Fruit fly (Drosophila melanogaster): ENCODE data around the gene CG12320.

CG12320 gene

dm6 chr3R:18243000-18243399, 9.5 kb downstream of the CG12320 start:
- no peak for TF ChIP-seq esn (GFP tag; optimal IDR thresholded peaks at IDR 0.05)
- peak; percentile 2 for TF ChIP-seq Eip78C (GFP tag)
- no peak for TF ChIP-seq Eip75B (GFP tag; optimal IDR thresholded peaks at IDR 0.05)
- TF ChIP-seq topi (GFP tag; optimal IDR thresholded peaks at IDR 0.05): no peak
- no peak for TF ChIP-seq dac (GFP tag; optimal IDR thresholded peaks at IDR 0.05)
- peak; percentile 15; the same call in 1 of the 3 replicates for TF ChIP-seq CG6163 (GFP tag; IDR thresholded peaks at IDR 0.05)
- TF ChIP-seq eg (GFP tag; IDR thresholded peaks at IDR 0.05): 0 out of 3 replicates have a peak, but pooled peaks have one; percentile 5
- TF ChIP-seq CG9139 (GFP tag; optimal IDR thresholded peaks at IDR 0.05): no peak

dm6 chr3R:18242089-18242955, 10.2 kb downstream of the CG12320 start, which contains the start of the genes CG7156 and 14-3-3epsilon:
Gene CG7156 (minus strand): TSS chr3R:18242159.
Gene 14-3-3epsilon (plus strand): TSS chr3R:18242531.
- peak; percentile 0 for TF ChIP-seq CG31627 (GFP tag; optimal IDR thresholded peaks at IDR 0.05)
- TF ChIP-seq Ets96B (tag; optimal IDR thresholded peaks at IDR 0.05): no peak
- peak; percentile 48 for TF ChIP-seq svp (GFP tag)
- no peak for TF ChIP-seq Eip93F (GFP tag; optimal IDR thresholded peaks at IDR 0.05)
- peak; percentile 18 for TF ChIP-seq CG8632 (GFP tag; optimal IDR thresholded peaks at IDR 0.05)
- TF ChIP-seq CG11294 (GFP tag; IDR thresholded peaks at IDR 0.05): no peak
- no peak for TF ChIP-seq salr (GFP tag; optimal IDR thresholded peaks at IDR 0.05)
- TF ChIP-seq cyc (GFP tag; optimal IDR thresholded peaks at IDR 0.05): peak; percentile 3
- peak; percentile 5 for TF ChIP-seq CG10631 (GFP tag; optimal IDR thresholded peaks at IDR 0.05)
- TF ChIP-seq Eip78C (GFP tag): peak; percentile 77
- peak; percentile 25 for TF ChIP-seq CG16779 (tag; optimal IDR thresholded peaks at IDR 0.05)
- peak; percentile 23 for TF ChIP-seq Eip75B (GFP tag; optimal IDR thresholded peaks at IDR 0.05)
- TF ChIP-seq vri (GFP tag; optimal IDR thresholded peaks at IDR 0.05): no peak
- no peak for TF ChIP-seq CG11762 (GFP tag; optimal IDR thresholded peaks at IDR 0.05; ENCODE audit: insufficient read depth)
- no peak for TF ChIP-seq Met (GFP tag; optimal IDR thresholded peaks at IDR 0.05)
- TF ChIP-seq CG6276 (GFP tag; optimal IDR thresholded peaks at IDR 0.05): no peak
- TF ChIP-seq OdsH (GFP tag; optimal IDR thresholded peaks at IDR 0.05): no peak
- peak; percentile 65 for TF ChIP-seq CG6854 (GFP tag; optimal IDR thresholded peaks at IDR 0.05)
- no peak for TF ChIP-seq CG11902 (GFP tag; optimal IDR thresholded peaks at IDR 0.05)
- TF ChIP-seq eg (GFP tag; IDR thresholded peaks at IDR 0.05): 0 out of 3 replicates have a peak, but pooled peaks have one; percentile 49
- peak; percentile 17 for TF ChIP-seq CG6792 (GFP tag; optimal IDR thresholded peaks at IDR 0.05)
- TF ChIP-seq lz (GFP tag; optimal IDR thresholded peaks at IDR 0.05): peak; percentile 30
- TF ChIP-seq CG15336 (GFP tag; IDR thresholded peaks at IDR 0.05): peak; percentile 16; the same call in 1 of the 2 replicates
- TF ChIP-seq spab (GFP tag; optimal IDR thresholded peaks at IDR 0.05): no peak
- peak; percentile 56 for TF ChIP-seq CG9139 (GFP tag; optimal IDR thresholded peaks at IDR 0.05)
- 0 out of 3 replicates have a peak, but pooled peaks have one; percentile 31 for TF ChIP-seq CG6163 (GFP tag; IDR thresholded peaks at IDR 0.05)
- TF ChIP-seq CG7368 (GFP tag; optimal IDR thresholded peaks at IDR 0.05): no peak
- peak; percentile 6 for TF ChIP-seq acj6 (GFP tag; optimal IDR thresholded peaks at IDR 0.05)
- TF ChIP-seq achi (GFP tag; optimal IDR thresholded peaks at IDR 0.05): peak; percentile 48
- TF ChIP-seq Lpt (GFP tag; optimal IDR thresholded peaks at IDR 0.05): no peak
- peak; percentile 32 for TF ChIP-seq CG3919 (GFP tag; optimal IDR thresholded peaks at IDR 0.05)
- peak; percentile 10 for TF ChIP-seq Blimp-1 (GFP tag; optimal IDR thresholded peaks at IDR 0.05)
- TF ChIP-seq CG6808 (GFP tag; optimal IDR thresholded peaks at IDR 0.05): peak; percentile 44
- TF ChIP-seq topi (GFP tag; optimal IDR thresholded peaks at IDR 0.05): peak; percentile 20
- no peak for TF ChIP-seq CG34406 (GFP tag; optimal IDR thresholded peaks at IDR 0.05)
- peak; percentile 28 for TF ChIP-seq Smox (GFP tag; optimal IDR thresholded peaks at IDR 0.05)
- TF ChIP-seq Gug (GFP tag; IDR thresholded peaks at IDR 0.05): no peak
- TF ChIP-seq ss (GFP tag; optimal IDR thresholded peaks at IDR 0.05): peak; percentile 42 to 52
- peak; percentile 19; the same call in 1 of the 3 replicates for TF ChIP-seq CG8119 (GFP tag; IDR thresholded peaks at IDR 0.05)
- TF ChIP-seq esn (GFP tag; optimal IDR thresholded peaks at IDR 0.05): peak; percentile 64
- TF ChIP-seq CG3032 (tag; optimal IDR thresholded peaks at IDR 0.05): no peak
- no peak for TF ChIP-seq fd85E (GFP tag; optimal IDR thresholded peaks at IDR 0.05)

Data from whole organism, prepupa.